Worm (Caenorhabditis elegans) whole organism, L2 larva: ENCODE measurements around the gene ZK856.19.

ENCODE experiments used
- C34F6.9 ChIP-seq: fragments of 150-350 bp; optimal IDR thresholded peaks from 2 replicates; lab custom pipeline; 2014; ENCODE audit warnings: missing biosample characterization, missing genetic modification characterization
- R02D3.7 ChIP-seq: fragments of 150-350 bp; optimal IDR thresholded peaks from 2 replicates; lab custom pipeline; 2014; ENCODE audit warnings: missing biosample characterization, missing genetic modification characterization
- ZK546.5 ChIP-seq: sonication (generic microtip); optimal IDR thresholded peaks from 2 replicates; lab custom pipeline; 2017; ENCODE audit warnings: missing biosample characterization, missing genetic modification characterization
- aly-2 ChIP-seq: fragments of 150-350 bp; optimal IDR thresholded peaks from 2 replicates; lab custom pipeline; 2014; ENCODE audit warnings: missing biosample characterization, missing genetic modification characterization
- ama-1 ChIP-seq: fragments of 150-350 bp; optimal IDR thresholded peaks from 2 replicates; lab custom pipeline; 2018; ENCODE audit warnings: inconsistent platforms
- blmp-1 ChIP-seq: sonication (generic microtip); optimal IDR thresholded peaks from 2 replicates; lab custom pipeline; 2017; ENCODE audit warnings: missing genetic modification characterization, mild to moderate bottlenecking, missing compliant biosample characterization, antibody characterized with exemption, moderate library complexity; ENCODE audit not compliant: insufficient read depth
- ceh-82 ChIP-seq: fragments of 150-350 bp; optimal IDR thresholded peaks from 2 replicates; lab custom pipeline; 2014; ENCODE audit warnings: missing biosample characterization, missing genetic modification characterization
- crh-2 ChIP-seq: sonication (generic microtip); optimal IDR thresholded peaks from 2 replicates; lab custom pipeline; 2017; ENCODE audit warnings: missing biosample characterization, missing genetic modification characterization
- egl-27 ChIP-seq: sonication (generic microtip); optimal IDR thresholded peaks from 3 replicates; lab custom pipeline; 2017; ENCODE audit warnings: missing biosample characterization, missing genetic modification reagents, missing genetic modification characterization
- elt-3 ChIP-seq: sonication (generic microtip); optimal IDR thresholded peaks from 2 replicates; lab custom pipeline; 2017; ENCODE audit warnings: missing biosample characterization, missing genetic modification characterization
- fos-1 ChIP-seq: fragments of 150-350 bp; optimal IDR thresholded peaks from 2 replicates; lab custom pipeline; 2014; ENCODE audit warnings: missing biosample characterization, missing genetic modification characterization
- lin-11 ChIP-seq: fragments of 150-350 bp; sonication (generic microtip); optimal IDR thresholded peaks from 2 replicates; lab custom pipeline; 2014; ENCODE audit warnings: missing biosample characterization, missing genetic modification characterization, inconsistent platforms, mixed read lengths
- lin-39 ChIP-seq: fragments of 150-350 bp; optimal IDR thresholded peaks from 2 replicates; lab custom pipeline; 2014; ENCODE audit warnings: missing biosample characterization, missing genetic modification reagents, missing genetic modification characterization
- lsy-2 ChIP-seq, 2 experiments: fragments of 150-350 bp in 1 of 2; sonication (generic microtip) in 1 of 2; optimal IDR thresholded peaks; 2 replicates each; lab custom pipeline; 2014 to 2017; ENCODE audit warnings: missing biosample characterization in 2 of 2, missing genetic modification characterization in 2 of 2
- mab-5 ChIP-seq: fragments of 150-350 bp; optimal IDR thresholded peaks from 2 replicates; lab custom pipeline; 2014; ENCODE audit warnings: missing biosample characterization, missing genetic modification characterization
- mdl-1 ChIP-seq, 2 experiments: fragments of 150-350 bp in 1 of 2; sonication (generic microtip) in 1 of 2; optimal IDR thresholded peaks; 2 replicates each; lab custom pipeline; 2017; ENCODE audit warnings: missing biosample characterization in 2 of 2, missing genetic modification characterization in 2 of 2
- nhr-12 ChIP-seq: fragments of 150-350 bp; optimal IDR thresholded peaks from 2 replicates; lab custom pipeline; 2014; ENCODE audit warnings: missing biosample characterization, missing genetic modification characterization
- nhr-129 ChIP-seq: fragments of 150-350 bp; optimal IDR thresholded peaks from 2 replicates; lab custom pipeline; 2014; ENCODE audit warnings: missing biosample characterization, missing genetic modification characterization
- nhr-237 ChIP-seq: fragments of 150-350 bp; optimal IDR thresholded peaks from 2 replicates; lab custom pipeline; 2014; ENCODE audit warnings: missing biosample characterization, missing genetic modification characterization
- nhr-25 ChIP-seq: fragments of 150-350 bp; sonication (generic microtip); optimal IDR thresholded peaks from 3 replicates; lab custom pipeline; 2014; ENCODE audit warnings: missing biosample characterization, missing genetic modification characterization
- nhr-6 ChIP-seq: fragments of 150-350 bp; optimal IDR thresholded peaks from 2 replicates; lab custom pipeline; 2014; ENCODE audit warnings: missing biosample characterization, missing genetic modification characterization
- nhr-77 ChIP-seq: fragments of 150-350 bp; optimal IDR thresholded peaks from 2 replicates; lab custom pipeline; 2014; ENCODE audit warnings: missing biosample characterization, missing genetic modification characterization
- peb-1 ChIP-seq: fragments of 150-350 bp; optimal IDR thresholded peaks from 2 replicates; lab custom pipeline; 2014; ENCODE audit warnings: missing biosample characterization, missing genetic modification characterization
- sma-9 ChIP-seq, 2 experiments: fragments of 150-350 bp in 1 of 2; sonication (generic microtip) in 1 of 2; optimal IDR thresholded peaks; 2 replicates each; lab custom pipeline; 2014 to 2016; ENCODE audit warnings: missing genetic modification characterization in 2 of 2, mild to moderate bottlenecking in 1 of 2, missing biosample characterization in 1 of 2, missing compliant biosample characterization in 1 of 2, missing genetic modification reagents in 1 of 2, moderate library complexity in 1 of 2
- snpc-4 ChIP-seq: fragments of 150-350 bp; optimal IDR thresholded peaks from 2 replicates; lab custom pipeline; 2014; ENCODE audit warnings: missing biosample characterization, missing genetic modification characterization
- unc-39 ChIP-seq: fragments of 150-350 bp; optimal IDR thresholded peaks from 2 replicates; lab custom pipeline; 2014; ENCODE audit warnings: missing biosample characterization, missing genetic modification characterization
- unc-55 ChIP-seq: fragments of 150-350 bp; sonication (generic microtip); optimal IDR thresholded peaks from 3 replicates; lab custom pipeline; 2014; ENCODE audit warnings: missing biosample characterization, missing genetic modification reagents, missing genetic modification characterization
- zag-1 ChIP-seq: fragments of 150-350 bp; optimal IDR thresholded peaks from 2 replicates; lab custom pipeline; 2014; ENCODE audit warnings: missing biosample characterization, missing genetic modification characterization
- ztf-1 ChIP-seq: fragments of 200-800 bp; sonication (Bioruptor generic); conservative IDR thresholded peaks from 2 replicates; pipeline ENCODE4 v1.3.6; 2022; ENCODE audit warnings: missing genetic modification characterization, missing compliant biosample characterization
- ztf-11 ChIP-seq: sonication (generic microtip); optimal IDR thresholded peaks from 2 replicates; lab custom pipeline; 2017; ENCODE audit warnings: missing biosample characterization, missing genetic modification characterization

Gene ZK856.19

ce11 chrV:10245615-10246014 lies 40.9 kb upstream of the ZK856.19 start:
- TF ChIP-seq egl-27 (tag; lab: Kevin White, UChicago), result no peak
- no peak for TF ChIP-seq ama-1 (lab: Kevin White, UChicago)
- TF ChIP-seq lin-11 (tag; lab: Kevin White, UChicago), result no peak
- no peak for TF ChIP-seq nhr-77 (tag; lab: Kevin White, UChicago)
- TF ChIP-seq ztf-11, result no peak
- no peak for TF ChIP-seq lin-39 (tag; lab: Kevin White, UChicago)
- no peak for TF ChIP-seq R02D3.7
- TF ChIP-seq, all 48 proteins: peak for 0

- no peak for TF ChIP-seq ama-1 (lab: Kevin White, UChicago)
- TF ChIP-seq ztf-1 (GFP tag; lab: Robert Waterston, UW), result no peak
- no peak for TF ChIP-seq nhr-129 (tag; lab: Kevin White, UChicago)
- no peak for TF ChIP-seq nhr-25
- no peak for TF ChIP-seq mdl-1 (tag; optimal IDR thresholded peaks at IDR 0.05; lab: Kevin White, UChicago)
- no peak for TF ChIP-seq crh-2 (tag; lab: Kevin White, UChicago)
- peak; percentile 46 for TF ChIP-seq fos-1
- no peak for TF ChIP-seq ztf-11
- no peak for TF ChIP-seq blmp-1 (tag; lab: Kevin White, UChicago)
- TF ChIP-seq nhr-77 (tag; lab: Kevin White, UChicago), result no peak
- TF ChIP-seq sma-9 (GFP tag; optimal IDR thresholded peaks at IDR 0.05; lab: Kevin White, UChicago), result peak; percentile 41
- no peak for TF ChIP-seq sma-9 (tag; optimal IDR thresholded peaks at IDR 0.05; lab: Kevin White, UChicago)
- TF ChIP-seq mab-5 (tag; lab: Kevin White, UChicago), result no peak
Observed at ce11 chrV:10244018-10244720, 39.5 kb upstream of the ZK856.19 start.

- no peak for TF ChIP-seq aly-2
- TF ChIP-seq nhr-12 (tag; lab: Kevin White, UChicago), result no peak
- TF ChIP-seq nhr-6 (tag; lab: Kevin White, UChicago), result no peak
- TF ChIP-seq egl-27 (tag; lab: Kevin White, UChicago), result no peak
- no peak for TF ChIP-seq mdl-1 (tag; optimal IDR thresholded peaks at IDR 0.05; lab: Kevin White, UChicago)
- TF ChIP-seq C34F6.9 (tag; lab: Kevin White, UChicago), result no peak
- TF ChIP-seq, all 48 proteins: peak for 0
Observed at ce11 chrV:10243105-10243504, 38.4 kb upstream of the ZK856.19 start, which contains the start of gene C12D8.9. Gene C12D8.9, minus strand, starts transcription at chrV:10243205.

- no peak for TF ChIP-seq elt-3 (tag; lab: Kevin White, UChicago)
Observed at ce11 chrV:10241121-10241803, 36.5 kb upstream of the ZK856.19 start, which contains the start of the genes C12D8.21 and col-148. Gene C12D8.21, minus strand, starts transcription at chrV:10241188. Gene col-148, plus strand, starts transcription at chrV:10241753.

ce11 chrV:10239861-10240260 lies 35.1 kb upstream of the ZK856.19 start, which contains the start of gene fipr-8:
Gene fipr-8, minus strand, starts transcription at chrV:10239961.
- TF ChIP-seq ztf-1 (GFP tag; lab: Robert Waterston, UW), result no peak
- no peak for TF ChIP-seq unc-39
- TF ChIP-seq blmp-1 (tag; lab: Kevin White, UChicago), result no peak
- TF ChIP-seq peb-1, result no peak
- TF ChIP-seq lin-39 (tag; lab: Kevin White, UChicago), result no peak
- TF ChIP-seq snpc-4 (tag; lab: Kevin White, UChicago), result no peak
- no peak for TF ChIP-seq sma-9 (GFP tag; optimal IDR thresholded peaks at IDR 0.05; lab: Kevin White, UChicago)
- no peak for TF ChIP-seq sma-9 (tag; optimal IDR thresholded peaks at IDR 0.05; lab: Kevin White, UChicago)
- no peak for TF ChIP-seq unc-55 (GFP tag; lab: Kevin White, UChicago)
- TF ChIP-seq ceh-82 (tag; lab: Kevin White, UChicago), result no peak
- no peak for TF ChIP-seq egl-27 (tag; lab: Kevin White, UChicago)
- no peak for TF ChIP-seq nhr-25
- TF ChIP-seq ZK546.5 (tag; lab: Kevin White, UChicago), result no peak
- no peak for TF ChIP-seq lsy-2 (tag; optimal IDR thresholded peaks at IDR 0.05; lab: Kevin White, UChicago)

- TF ChIP-seq nhr-237 (tag; lab: Kevin White, UChicago), result no peak
- peak; percentile 33 for TF ChIP-seq unc-55 (GFP tag; lab: Kevin White, UChicago)
- peak; percentile 29 for TF ChIP-seq nhr-129 (tag; lab: Kevin White, UChicago)
- peak; percentile 29 for TF ChIP-seq ama-1 (lab: Kevin White, UChicago)
- no peak for TF ChIP-seq zag-1
- peak; percentile 64 for TF ChIP-seq lin-11 (tag; lab: Kevin White, UChicago)
- peak in 1 of 2 experiments; percentile 43 for TF ChIP-seq lsy-2 (tag; optimal IDR thresholded peaks at IDR 0.05; lab: Kevin White, UChicago)
- TF ChIP-seq C34F6.9 (tag; lab: Kevin White, UChicago), result peak; percentile 50
Observed at ce11 chrV:10238665-10239064, 34.0 kb upstream of the ZK856.19 start, which contains the start of gene fubl-1. Gene fubl-1, minus strand, starts transcription at chrV:10238866.
